Fruit fly (Drosophila melanogaster) whole organism, embryonic: Measurements from ENCODE around the gene frj.
A peak's percentile ranks its signal among the peaks of the same experiment; 100 is the strongest.

Experiments used
- Antp ChIP-seq: fragments of 200-800 bp; sonication (Bioruptor generic); optimal IDR thresholded peaks from 3 replicates; lab custom pipeline; 2016; ENCODE audit warnings: missing biosample characterization, missing genetic modification characterization
- Asciz ChIP-seq: fragments of 200-800 bp; sonication (Bioruptor generic); optimal IDR thresholded peaks from 2 replicates; lab custom pipeline; 2017; ENCODE audit warnings: missing biosample characterization, mild to moderate bottlenecking, missing genetic modification characterization, missing genetic modification reagents
- Bgb ChIP-seq: fragments of 200-800 bp; sonication (Bioruptor generic); IDR thresholded peaks from 2 replicates; pipeline ENCODE4 v1.3.6; 2022; ENCODE audit warnings: missing biosample characterization, missing genetic modification characterization; ENCODE audit not compliant: partially characterized antibody
- CG10209 ChIP-seq: fragments of 200-800 bp; sonication (Bioruptor generic); optimal IDR thresholded peaks from 3 replicates; lab custom pipeline; 2017; ENCODE audit warnings: missing biosample characterization, mild to moderate bottlenecking, missing genetic modification characterization, missing genetic modification reagents
- CG10959 ChIP-seq: fragments of 200-800 bp; sonication (Bioruptor generic); IDR thresholded peaks from 2 replicates; pipeline ENCODE4 v1.3.6; 2022; ENCODE audit warnings: missing biosample characterization, missing genetic modification characterization
- CG1602 ChIP-seq: fragments of 200-800 bp; sonication (Bioruptor generic); optimal IDR thresholded peaks from 3 replicates; lab custom pipeline; 2016; ENCODE audit warnings: missing biosample characterization, missing genetic modification characterization
- CG1792 ChIP-seq: fragments of 200-800 bp; sonication (Bioruptor generic); optimal IDR thresholded peaks from 2 replicates; lab custom pipeline; 2016; ENCODE audit warnings: missing biosample characterization, missing genetic modification characterization
- CG18262 ChIP-seq: fragments of 200-800 bp; optimal IDR thresholded peaks from 3 replicates; lab custom pipeline; 2019; ENCODE audit warnings: missing biosample characterization, mild to moderate bottlenecking, missing genetic modification characterization, moderate library complexity
- CG18476 ChIP-seq: fragments of 200-800 bp; sonication (Bioruptor generic); optimal IDR thresholded peaks from 2 replicates; lab custom pipeline; 2016; ENCODE audit warnings: missing biosample characterization, mild to moderate bottlenecking, missing genetic modification characterization
- CG31388 ChIP-seq: fragments of 200-800 bp; sonication (Bioruptor generic); optimal IDR thresholded peaks from 2 replicates; lab custom pipeline; 2016; ENCODE audit warnings: missing biosample characterization, missing genetic modification characterization
- CG34422 ChIP-seq: fragments of 200-800 bp; sonication (Bioruptor generic); IDR thresholded peaks from 3 replicates; pipeline ENCODE4 v1.3.6; 2022; ENCODE audit warnings: missing biosample characterization, missing genetic modification characterization
- CG4328 ChIP-seq: fragments of 200-800 bp; sonication (Bioruptor generic); optimal IDR thresholded peaks from 3 replicates; lab custom pipeline; 2017; ENCODE audit warnings: missing biosample characterization, missing genetic modification reagents, missing genetic modification characterization
- CG4404 ChIP-seq: fragments of 200-800 bp; sonication (Bioruptor generic); IDR thresholded peaks from 2 replicates; pipeline ENCODE4 v1.3.6; 2022; ENCODE audit warnings: missing biosample characterization, missing genetic modification characterization
- CG6654 ChIP-seq: fragments of 200-800 bp; sonication (Bioruptor generic); optimal IDR thresholded peaks from 2 replicates; lab custom pipeline; 2017; ENCODE audit warnings: missing biosample characterization, mild to moderate bottlenecking, missing genetic modification characterization
- CG8944 ChIP-seq: fragments of 200-800 bp; sonication (Bioruptor generic); optimal IDR thresholded peaks from 3 replicates; lab custom pipeline; 2016; ENCODE audit warnings: missing biosample characterization, missing genetic modification characterization
- Dip2 ChIP-seq: fragments of 200-800 bp; sonication (Bioruptor generic); IDR thresholded peaks from 2 replicates; pipeline ENCODE4 v1.3.6; 2022; ENCODE audit warnings: missing biosample characterization, missing genetic modification characterization
- Dp ChIP-seq: fragments of 200-800 bp; sonication (Bioruptor generic); optimal IDR thresholded peaks from 2 replicates; lab custom pipeline; 2018; ENCODE audit warnings: missing biosample characterization, mild to moderate bottlenecking, missing genetic modification characterization, moderate library complexity
- Ets97D ChIP-seq: fragments of 200-800 bp; sonication (Bioruptor generic); optimal IDR thresholded peaks from 3 replicates; lab custom pipeline; 2016; ENCODE audit warnings: missing biosample characterization, missing genetic modification characterization
- HLH4C ChIP-seq: fragments of 200-800 bp; sonication (Bioruptor generic); IDR thresholded peaks from 3 replicates; pipeline ENCODE4 v1.3.6; 2022; ENCODE audit warnings: missing biosample characterization, missing genetic modification characterization; ENCODE audit not compliant: partially characterized antibody
- Hmx ChIP-seq: fragments of 200-800 bp; sonication (Bioruptor generic); optimal IDR thresholded peaks from 2 replicates; lab custom pipeline; 2016; ENCODE audit warnings: missing biosample characterization, missing genetic modification characterization
- Lim3 ChIP-seq: fragments of 200-800 bp; sonication (Bioruptor generic); IDR thresholded peaks from 2 replicates; pipeline ENCODE4 v1.3.6; 2022; ENCODE audit warnings: missing biosample characterization, missing genetic modification characterization
- Myb ChIP-seq: fragments of 200-800 bp; sonication (Bioruptor generic); optimal IDR thresholded peaks from 2 replicates; lab custom pipeline; 2016; ENCODE audit warnings: missing biosample characterization, missing genetic modification characterization
- Rfx ChIP-seq: fragments of 200-800 bp; sonication (Bioruptor generic); IDR thresholded peaks from 2 replicates; pipeline ENCODE4 v1.3.6; 2022; ENCODE audit warnings: missing biosample characterization, missing genetic modification characterization
- Sry-β ChIP-seq: fragments of 200-800 bp; sonication (Bioruptor generic); optimal IDR thresholded peaks from 2 replicates; lab custom pipeline; 2018; ENCODE audit warnings: missing biosample characterization, mild to moderate bottlenecking, missing genetic modification characterization, moderate library complexity
- ase ChIP-seq: fragments of 200-800 bp; sonication (Bioruptor generic); IDR thresholded peaks from 3 replicates; pipeline ENCODE4 v1.3.6; 2022; ENCODE audit warnings: missing biosample characterization, missing genetic modification characterization
- az2 ChIP-seq: fragments of 200-800 bp; sonication (Bioruptor generic); optimal IDR thresholded peaks from 3 replicates; lab custom pipeline; 2016; ENCODE audit warnings: missing biosample characterization, missing genetic modification characterization
- cas ChIP-seq: fragments of 200-800 bp; sonication (Bioruptor generic); IDR thresholded peaks from 2 replicates; pipeline ENCODE4 v1.3.6; 2022; ENCODE audit warnings: missing biosample characterization, missing genetic modification characterization
- cato ChIP-seq: fragments of 200-800 bp; sonication (Bioruptor generic); optimal IDR thresholded peaks from 2 replicates; lab custom pipeline; 2016; ENCODE audit warnings: missing biosample characterization, missing genetic modification characterization, borderline replicate concordance
- dimm ChIP-seq: fragments of 200-800 bp; sonication (Bioruptor generic); IDR thresholded peaks from 2 replicates; pipeline ENCODE4 v1.3.6; 2022; ENCODE audit warnings: missing biosample characterization, missing genetic modification characterization
- eve ChIP-seq, 2 experiments: fragments of >200 bp; optimal IDR thresholded peaks; 2 replicates each; lab custom pipeline; 2017; ENCODE audit warnings: missing biosample characterization in 2 of 2, missing genetic modification characterization in 2 of 2
- gsb-n ChIP-seq: fragments of 200-800 bp; sonication (Bioruptor generic); optimal IDR thresholded peaks from 3 replicates; lab custom pipeline; 2018; ENCODE audit warnings: missing biosample characterization, mild to moderate bottlenecking, missing genetic modification characterization
- gt ChIP-seq: fragments of 200-800 bp; sonication (Bioruptor generic); IDR thresholded peaks from 2 replicates; pipeline ENCODE4 v1.3.6; 2022; ENCODE audit warnings: missing biosample characterization, missing genetic modification characterization
- her ChIP-seq: fragments of 200-800 bp; sonication (Bioruptor generic); optimal IDR thresholded peaks from 2 replicates; lab custom pipeline; 2016; ENCODE audit warnings: missing biosample characterization, missing genetic modification characterization
- hkb ChIP-seq, 2 experiments: fragments of 200-800 bp in 1 of 2; fragments of >200 bp in 1 of 2; sonication (Bioruptor generic) in 1 of 2; IDR thresholded peaks in 1 of 2; optimal IDR thresholded peaks in 1 of 2; 2 replicates each; pipeline versions ENCODE4 v1.3.6 to Lab custom; 2017 to 2022; ENCODE audit warnings: missing biosample characterization in 1 of 2, missing genetic modification characterization in 1 of 2
- ken ChIP-seq: fragments of 200-800 bp; sonication (Bioruptor generic); IDR thresholded peaks from 3 replicates; pipeline ENCODE4 v1.3.6; 2022; ENCODE audit warnings: missing biosample characterization, missing genetic modification characterization
- lab ChIP-seq: fragments of 200-800 bp; sonication (Bioruptor generic); optimal IDR thresholded peaks from 3 replicates; lab custom pipeline; 2017; ENCODE audit warnings: missing biosample characterization, missing genetic modification characterization, mild to moderate bottlenecking, moderate library complexity, missing genetic modification reagents
- maf-S ChIP-seq: fragments of 200-800 bp; sonication (Bioruptor generic); optimal IDR thresholded peaks from 2 replicates; lab custom pipeline; 2016; ENCODE audit warnings: missing biosample characterization, missing genetic modification characterization
- ranshi ChIP-seq: fragments of 200-800 bp; sonication (Bioruptor generic); IDR thresholded peaks from 2 replicates; pipeline ENCODE4 v1.3.6; 2022; ENCODE audit warnings: missing biosample characterization, missing genetic modification characterization
- rib ChIP-seq: fragments of 200-800 bp; sonication (Bioruptor generic); IDR thresholded peaks from 2 replicates; pipeline ENCODE4 v1.3.6; 2022; ENCODE audit warnings: missing biosample characterization, missing genetic modification characterization
- shn ChIP-seq: fragments of 200-800 bp; sonication (Bioruptor generic); optimal IDR thresholded peaks from 3 replicates; lab custom pipeline; 2016; ENCODE audit warnings: missing biosample characterization, missing genetic modification characterization
- ssp ChIP-seq: fragments of 200-800 bp; sonication (Bioruptor generic); IDR thresholded peaks from 2 replicates; pipeline ENCODE4 v1.3.6; 2022; ENCODE audit warnings: missing biosample characterization, missing genetic modification characterization
- sug ChIP-seq: fragments of 200-800 bp; optimal IDR thresholded peaks from 2 replicates; lab custom pipeline; 2019; ENCODE audit warnings: missing biosample characterization, mild to moderate bottlenecking, missing genetic modification characterization, moderate library complexity
- tna ChIP-seq: fragments of 200-800 bp; sonication (Bioruptor generic); IDR thresholded peaks from 2 replicates; pipeline ENCODE4 v1.3.6; 2022; ENCODE audit warnings: missing biosample characterization, missing genetic modification characterization; ENCODE audit not compliant: partially characterized antibody
- tup ChIP-seq: fragments of 200-800 bp; sonication (Bioruptor generic); optimal IDR thresholded peaks from 2 replicates; lab custom pipeline; 2016; ENCODE audit warnings: missing biosample characterization, mild to moderate bottlenecking, missing genetic modification characterization, moderate library complexity
- z ChIP-seq: fragments of 200-800 bp; sonication (Bioruptor generic); IDR thresholded peaks from 3 replicates; pipeline ENCODE4 v1.3.6; 2022; ENCODE audit warnings: missing biosample characterization, missing genetic modification characterization

Gene frj

DNA sequence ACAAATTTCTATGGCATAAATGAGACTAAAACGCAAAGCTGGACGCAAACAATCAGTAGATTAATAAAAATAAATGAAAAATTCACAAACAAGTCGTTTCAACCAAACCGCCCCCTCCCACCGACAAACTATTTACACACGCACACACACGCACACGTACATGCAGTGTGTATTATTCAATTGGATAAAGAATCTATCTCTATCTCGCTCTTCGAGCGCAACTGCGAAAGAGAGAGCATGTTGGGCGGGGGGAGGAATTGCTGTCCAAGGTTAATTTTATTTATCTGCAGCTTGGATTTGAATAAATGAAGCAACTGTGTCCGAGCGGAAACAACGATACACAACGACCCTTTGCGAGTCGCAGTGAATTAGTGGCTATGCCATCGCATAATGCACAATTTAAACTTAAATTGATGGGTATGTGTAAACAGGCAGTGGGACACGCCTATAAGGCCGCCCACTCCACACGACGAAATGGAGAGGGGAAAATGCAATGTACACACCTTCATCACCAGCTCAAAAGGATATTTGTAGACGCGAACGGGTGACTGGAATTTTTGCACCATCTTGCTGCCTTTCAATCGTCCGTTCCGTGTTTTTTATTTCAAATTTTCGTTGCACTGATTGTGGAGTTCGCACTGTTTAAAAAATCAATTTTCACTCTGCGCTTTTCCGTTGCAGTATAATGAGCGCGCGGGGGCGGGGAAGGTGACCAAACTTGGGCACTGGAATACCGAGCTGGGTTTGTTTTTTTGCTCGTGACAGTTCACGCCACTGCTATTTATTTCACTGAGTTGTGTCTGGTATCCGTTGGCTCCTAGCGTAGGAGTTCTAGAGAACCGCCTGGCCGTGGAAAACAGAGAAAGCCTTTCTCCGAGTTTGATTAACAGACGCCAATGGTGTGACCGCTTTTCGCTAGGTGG, 559 bp upstream of the frj start, which contains the start of gene retm (continued):
- TF ChIP-seq CG10209 (GFP tag; lab: Kevin White, UChicago) (no peak), CG34422 (no peak), tna (GFP tag; lab: Robert Waterston, UW) (no peak), CG8944 (no peak), tup (no peak), sug (tag; lab: Kevin White, UChicago) (peak; percentile 4), Bgb (GFP tag; lab: Robert Waterston, UW) (no peak), CG1602 (GFP tag; lab: Kevin White, UChicago) (no peak), ranshi (GFP tag; lab: Robert Waterston, UW) (no peak), cato (GFP tag; lab: Kevin White, UChicago) (no peak), az2 (no peak), Hmx (GFP tag; lab: Kevin White, UChicago) (no peak), Sry-β (GFP tag; lab: Kevin White, UChicago) (no peak), CG31388 (no peak), eve (GFP tag; optimal IDR thresholded peaks at IDR 0.05; lab: Kevin White, UChicago) (no peak), Myb (GFP tag; lab: Kevin White, UChicago) (no peak), Asciz (no peak), ssp (peak; percentile 91), Dp (GFP tag; lab: Kevin White, UChicago) (no peak), rib (GFP tag; lab: Robert Waterston, UW) (no peak), Lim3 (GFP tag; lab: Robert Waterston, UW) (no peak), lab (GFP tag; lab: Kevin White, UChicago) (peak; percentile 54), shn (GFP tag; lab: Kevin White, UChicago) (no peak), CG18262 (tag; lab: Kevin White, UChicago) (no peak), z (no peak), her (GFP tag; lab: Kevin White, UChicago) (no peak), CG10959 (no peak), ken (GFP tag; lab: Robert Waterston, UW) (0 out of 3 replicates have a peak, but pooled peaks have one; percentile 4), cas (GFP tag; lab: Robert Waterston, UW) (no peak), CG18476 (GFP tag; lab: Kevin White, UChicago) (no peak), Rfx (GFP tag; lab: Robert Waterston, UW) (peak; percentile 23; the same call in 1 of the 2 replicates), CG4404 (GFP tag; lab: Robert Waterston, UW) (no peak), CG1792 (no peak), gsb-n (no peak), maf-S (GFP tag; lab: Kevin White, UChicago) (no peak), ase (GFP tag; lab: Robert Waterston, UW) (no peak), Dip2 (GFP tag; lab: Robert Waterston, UW) (no peak), dimm (GFP tag; lab: Robert Waterston, UW) (no peak), CG6654 (no peak), Antp (no peak)

dm6 chr2L:6457583-6457982, 1.7 kb downstream of the frj start:
- TF ChIP-seq CG4328 (GFP tag; lab: Kevin White, UChicago) (no peak), HLH4C (GFP tag; lab: Robert Waterston, UW) (0 out of 3 replicates have a peak, but pooled peaks have one; percentile 9), hkb (optimal IDR thresholded peaks at IDR 0.05; lab: Kevin White, UChicago) (no peak), hkb (GFP tag; IDR thresholded peaks at IDR 0.05; lab: Robert Waterston, UW) (no peak), gt (GFP tag; lab: Robert Waterston, UW) (no peak), Ets97D (GFP tag; lab: Kevin White, UChicago) (no peak)
